Fruit fly (Drosophila melanogaster) whole organism, wandering third instar larva: ENCODE measurements around the gene CG10660.

Experiments
- CrebA ChIP-seq: fragments of 200-800 bp; sonication (Bioruptor generic); optimal IDR thresholded peaks from 2 replicates; lab custom pipeline; 2016; ENCODE audit warnings: missing biosample characterization, mild to moderate bottlenecking, missing genetic modification characterization, borderline replicate concordance
- Dif ChIP-seq: fragments of 200-275, 200-300 bp; sonication (Bioruptor generic); optimal IDR thresholded peaks from 2 replicates; lab custom pipeline; 2018; ENCODE audit warnings: missing biosample characterization, missing genetic modification characterization; ENCODE audit not compliant: partially characterized antibody
- Hr78 ChIP-seq: fragments of >200 bp; optimal IDR thresholded peaks from 2 replicates; lab custom pipeline; 2017; ENCODE audit warnings: missing biosample characterization, missing genetic modification characterization
- Myc ChIP-seq: fragments of >200 bp; optimal IDR thresholded peaks from 2 replicates; lab custom pipeline; 2017
- dmrt93B ChIP-seq: fragments of 200-800 bp; sonication (Bioruptor generic); optimal IDR thresholded peaks from 2 replicates; lab custom pipeline; 2018; ENCODE audit warnings: missing biosample characterization, mild to moderate bottlenecking, missing genetic modification characterization
- h ChIP-seq: fragments of 200-800 bp; sonication (Bioruptor generic); optimal IDR thresholded peaks from 3 replicates; lab custom pipeline; 2016; ENCODE audit warnings: missing biosample characterization, mild to moderate bottlenecking, missing genetic modification characterization
- jim ChIP-seq: fragments of 175-275, 200-325 bp; sonication (Bioruptor generic); optimal IDR thresholded peaks from 2 replicates; lab custom pipeline; 2016; ENCODE audit warnings: missing biosample characterization, mild to moderate bottlenecking, missing genetic modification characterization
- pan ChIP-seq: fragments of >200 bp; optimal IDR thresholded peaks from 2 replicates; lab custom pipeline; 2017
- psq ChIP-seq: fragments of 200-800 bp; sonication (Bioruptor generic); optimal IDR thresholded peaks from 3 replicates; lab custom pipeline; 2017; ENCODE audit warnings: missing biosample characterization, mild to moderate bottlenecking, missing genetic modification characterization, moderate library complexity
- rgr ChIP-seq: fragments of 200-800 bp; sonication (Bioruptor generic); optimal IDR thresholded peaks from 3 replicates; lab custom pipeline; 2016; ENCODE audit warnings: missing biosample characterization, mild to moderate bottlenecking, missing genetic modification characterization
- sv ChIP-seq: fragments of 200-800 bp; sonication (Bioruptor generic); optimal IDR thresholded peaks from 3 replicates; lab custom pipeline; 2016; ENCODE audit warnings: missing biosample characterization, missing genetic modification characterization
- usp ChIP-seq: fragments of >200 bp; optimal IDR thresholded peaks from 2 replicates; lab custom pipeline; 2017; ENCODE audit warnings: missing biosample characterization, missing genetic modification characterization

dm6 chr3L:12529431-12530007 is 39.0 kb upstream of the CG10660 start:
- TF ChIP-seq jim (no peak), CrebA (GFP tag; lab: Kevin White, UChicago) (no peak), usp (no peak), sv (no peak), Hr78 (GFP tag; lab: Kevin White, UChicago) (no peak), pan (lab: Kevin White, UChicago) (no peak), Myc (lab: Kevin White, UChicago) (no peak), dmrt93B (GFP tag; lab: Kevin White, UChicago) (no peak), h (GFP tag; lab: Kevin White, UChicago) (peak; percentile 44), psq (peak; percentile 22), rgr (GFP tag; lab: Kevin White, UChicago) (peak; percentile 63), Dif (GFP tag; lab: Kevin White, UChicago) (no peak)
